Worm (Caenorhabditis elegans) whole organism, young adult: ENCODE data around the gene K10H10.10.

Experiments
- B0261.1 ChIP-seq: sonication (generic microtip); optimal IDR thresholded peaks from 2 replicates; lab custom pipeline; 2016; ENCODE audit warnings: mild to moderate bottlenecking, missing genetic modification characterization, moderate library complexity, missing compliant biosample characterization
- F22D6.2 ChIP-seq: sonication (generic microtip); optimal IDR thresholded peaks from 2 replicates; lab custom pipeline; 2016; ENCODE audit warnings: mild to moderate bottlenecking, missing genetic modification characterization, missing compliant biosample characterization
- F23B12.7 ChIP-seq: sonication (generic microtip); optimal IDR thresholded peaks from 2 replicates; lab custom pipeline; 2017; ENCODE audit warnings: missing genetic modification characterization, mild to moderate bottlenecking, missing compliant biosample characterization, antibody characterized with exemption, moderate library complexity; ENCODE audit not compliant: insufficient read depth
- F49E8.2 ChIP-seq: sonication (generic microtip); optimal IDR thresholded peaks from 3 replicates; lab custom pipeline; 2017; ENCODE audit warnings: missing genetic modification characterization, mild to moderate bottlenecking, missing compliant biosample characterization, antibody characterized with exemption, moderate library complexity; ENCODE audit not compliant: insufficient read depth
- F52B5.7 ChIP-seq: sonication (generic microtip); optimal IDR thresholded peaks from 2 replicates; lab custom pipeline; 2016; ENCODE audit warnings: mild to moderate bottlenecking, missing genetic modification characterization, missing compliant biosample characterization
- F55B11.4 ChIP-seq: sonication (generic microtip); optimal IDR thresholded peaks from 2 replicates; lab custom pipeline; 2016; ENCODE audit warnings: missing compliant biosample characterization, missing genetic modification characterization, borderline replicate concordance; ENCODE audit not compliant: insufficient read depth
- F57C9.4 ChIP-seq: sonication (generic microtip); optimal IDR thresholded peaks from 2 replicates; lab custom pipeline; 2017; ENCODE audit warnings: mild to moderate bottlenecking, missing genetic modification characterization, missing compliant biosample characterization
- K11D2.4 ChIP-seq: fragments of 200-800 bp; sonication (Bioruptor generic); IDR thresholded peaks from 2 replicates; pipeline ENCODE4 v1.3.6; 2022; ENCODE audit warnings: missing genetic modification reagents, missing genetic modification characterization, missing compliant biosample characterization
- Y67H2A.10 ChIP-seq: fragments of 200-800 bp; sonication (Bioruptor generic); conservative IDR thresholded peaks from 2 replicates; pipeline ENCODE4 v1.3.6; 2022; ENCODE audit warnings: missing genetic modification reagents, missing genetic modification characterization, missing compliant biosample characterization
- ama-1 ChIP-seq, 3 experiments: fragments of 150-350 bp in 1 of 3; sonication (generic microtip) in 2 of 3; optimal IDR thresholded peaks; 2 replicates each; lab custom pipeline; 2014 to 2018; ENCODE audit warnings: missing biosample characterization in 2 of 3, missing genetic modification characterization in 2 of 3, missing genetic modification reagents in 2 of 3
- ccch-3 ChIP-seq: fragments of 200-800 bp; sonication (Bioruptor generic); optimal IDR thresholded peaks from 2 replicates; lab custom pipeline; 2018; ENCODE audit warnings: mild to moderate bottlenecking, missing genetic modification characterization, missing compliant biosample characterization
- cebp-1 ChIP-seq, 2 experiments: fragments of 200-800 bp in 1 of 2; sonication (Bioruptor generic) in 1 of 2; sonication (generic microtip) in 1 of 2; IDR thresholded peaks in 1 of 2; optimal IDR thresholded peaks in 1 of 2; 2 replicates each; pipeline versions ENCODE4 v1.3.6 to Lab custom; 2017 to 2022; ENCODE audit warnings: missing compliant biosample characterization in 2 of 2, missing genetic modification characterization in 2 of 2, mild to moderate bottlenecking in 1 of 2, missing genetic modification reagents in 1 of 2, moderate library complexity in 1 of 2
- ceh-40 ChIP-seq: fragments of 200-800 bp; sonication (Bioruptor generic); IDR thresholded peaks from 2 replicates; pipeline ENCODE4 v1.3.6; 2022; ENCODE audit warnings: missing genetic modification characterization, missing compliant biosample characterization
- die-1 ChIP-seq: sonication (generic microtip); optimal IDR thresholded peaks from 2 replicates; lab custom pipeline; 2016; ENCODE audit warnings: missing genotype, mild to moderate bottlenecking, missing genetic modification characterization, missing compliant biosample characterization
- dpl-1 ChIP-seq: fragments of 150-350 bp; optimal IDR thresholded peaks from 2 replicates; lab custom pipeline; 2014; ENCODE audit warnings: missing biosample characterization, missing genetic modification reagents, missing genetic modification characterization
- egl-18 ChIP-seq: fragments of 200-800 bp; sonication (Bioruptor generic); IDR thresholded peaks from 2 replicates; pipeline ENCODE4 v1.3.6; 2022; ENCODE audit warnings: missing genetic modification reagents, missing genetic modification characterization, missing compliant biosample characterization
- egl-44 ChIP-seq: fragments of 200-800 bp; sonication (Bioruptor generic); IDR thresholded peaks from 2 replicates; pipeline ENCODE4 v1.3.6; 2022; ENCODE audit warnings: missing genetic modification reagents, missing genetic modification characterization, missing compliant biosample characterization
- ekl-4 ChIP-seq: fragments of 200-800 bp; sonication (Bioruptor generic); IDR thresholded peaks from 2 replicates; pipeline ENCODE4 v1.3.6; 2022; ENCODE audit warnings: missing genetic modification reagents, missing genetic modification characterization, missing compliant biosample characterization
- fkh-3 ChIP-seq: sonication (generic microtip); optimal IDR thresholded peaks from 2 replicates; lab custom pipeline; 2016; ENCODE audit warnings: mild to moderate bottlenecking, missing genetic modification characterization, missing compliant biosample characterization
- him-1 ChIP-seq: sonication (generic microtip); optimal IDR thresholded peaks from 2 replicates; lab custom pipeline; 2016; ENCODE audit warnings: missing genotype, missing genetic modification reagents, missing genetic modification characterization, missing compliant biosample characterization
- let-526 ChIP-seq: fragments of 200-800 bp; sonication (Bioruptor generic); IDR thresholded peaks from 2 replicates; pipeline ENCODE4 v1.3.6; 2022; ENCODE audit warnings: missing genetic modification reagents, missing genetic modification characterization, missing compliant biosample characterization
- lin-35 ChIP-seq, 3 experiments: fragments of 150-350 bp in 2 of 3; sonication (generic microtip) in 1 of 3; optimal IDR thresholded peaks; 2 replicates each; lab custom pipeline; 2014 to 2018; ENCODE audit warnings: missing biosample characterization in 3 of 3, missing genetic modification characterization in 3 of 3, missing genetic modification reagents in 3 of 3
- madf-10 ChIP-seq: sonication (generic microtip); optimal IDR thresholded peaks from 2 replicates; lab custom pipeline; 2016; ENCODE audit warnings: mild to moderate bottlenecking, missing genetic modification characterization, missing compliant biosample characterization
- madf-8 ChIP-seq: fragments of 200-800 bp; sonication (Bioruptor generic); conservative IDR thresholded peaks from 2 replicates; pipeline ENCODE4 v1.3.6; 2022; ENCODE audit warnings: missing genetic modification reagents, missing genetic modification characterization, missing compliant biosample characterization
- mes-4 ChIP-seq: sonication (generic microtip); optimal IDR thresholded peaks from 2 replicates; lab custom pipeline; 2016; ENCODE audit warnings: missing genotype, missing genetic modification characterization, missing compliant biosample characterization
- mxl-1 ChIP-seq: sonication (generic microtip); optimal IDR thresholded peaks from 2 replicates; lab custom pipeline; 2016; ENCODE audit warnings: missing genetic modification characterization, missing compliant biosample characterization
- nhr-27 ChIP-seq: fragments of 200-800 bp; sonication (Bioruptor generic); optimal IDR thresholded peaks from 2 replicates; lab custom pipeline; 2018; ENCODE audit warnings: mild to moderate bottlenecking, missing genetic modification characterization, moderate library complexity, missing compliant biosample characterization
- snpc-1.1 ChIP-seq: sonication (generic microtip); optimal IDR thresholded peaks from 2 replicates; lab custom pipeline; 2017; ENCODE audit warnings: missing genetic modification characterization, mild to moderate bottlenecking, missing compliant biosample characterization, antibody characterized with exemption, moderate library complexity, missing genotype, missing genetic modification reagents; ENCODE audit not compliant: insufficient read depth
- snpc-3.4 ChIP-seq: sonication (generic microtip); optimal IDR thresholded peaks from 2 replicates; lab custom pipeline; 2017; ENCODE audit warnings: missing genetic modification characterization, mild to moderate bottlenecking, missing compliant biosample characterization, antibody characterized with exemption, moderate library complexity, missing genotype, missing genetic modification reagents
- tbp1 ChIP-seq: fragments of 200-800 bp; sonication (Bioruptor generic); optimal IDR thresholded peaks from 2 replicates; lab custom pipeline; 2018; ENCODE audit warnings: mild to moderate bottlenecking, missing genetic modification characterization, missing compliant biosample characterization
- tbx-9 ChIP-seq: sonication (generic microtip); optimal IDR thresholded peaks from 2 replicates; lab custom pipeline; 2016; ENCODE audit warnings: borderline replicate concordance, missing genetic modification characterization, inconsistent platforms, missing compliant biosample characterization
- tlf-1 ChIP-seq: fragments of 200-800 bp; sonication (Bioruptor generic); optimal IDR thresholded peaks from 2 replicates; lab custom pipeline; 2018; ENCODE audit warnings: mild to moderate bottlenecking, missing genetic modification characterization, missing compliant biosample characterization
- xnd-1 ChIP-seq: sonication (generic microtip); optimal IDR thresholded peaks from 2 replicates; lab custom pipeline; 2016; ENCODE audit warnings: missing genotype, missing genetic modification reagents, missing genetic modification characterization, missing compliant biosample characterization
- zim-3 ChIP-seq: sonication (generic microtip); optimal IDR thresholded peaks from 2 replicates; lab custom pipeline; 2017; ENCODE audit warnings: mild to moderate bottlenecking, missing genetic modification characterization, moderate library complexity, missing compliant biosample characterization
- ztf-25 ChIP-seq: fragments of 200-800 bp; sonication (Bioruptor generic); IDR thresholded peaks from 2 replicates; pipeline ENCODE4 v1.3.6; 2022; ENCODE audit warnings: missing genetic modification reagents, missing genetic modification characterization, missing compliant biosample characterization

K10H10.10 gene

ce11 chrII:14479583-14480245 lies 27.9 kb upstream of the K10H10.10 start, which contains the start of gene C13B4.1 (continued):
- TF ChIP-seq madf-10 (tag; lab: Kevin White, UChicago) = no peak
- TF ChIP-seq tbp1 (GFP tag; lab: Kevin White, UChicago) = peak; percentile 26
- TF ChIP-seq ztf-25 = no peak
- no peak for TF ChIP-seq tbx-9
- TF ChIP-seq snpc-1.1 (tag; lab: Kevin White, UChicago) = no peak
- TF ChIP-seq him-1 = peak; percentile 11
- peak; percentile 39 for TF ChIP-seq madf-8 (GFP tag; lab: Robert Waterston, UW)
- TF ChIP-seq F23B12.7 (tag; lab: Kevin White, UChicago) = peak; percentile 41
- no peak for TF ChIP-seq F52B5.7 (tag; lab: Kevin White, UChicago)
- TF ChIP-seq B0261.1 (tag; lab: Kevin White, UChicago) = no peak
- peak; percentile 36 for TF ChIP-seq snpc-3.4
- peak; percentile 50 for TF ChIP-seq xnd-1 (tag; lab: Kevin White, UChicago)
- TF ChIP-seq lin-35 (GFP tag; optimal IDR thresholded peaks at IDR 0.05; lab: Kevin White, UChicago) = peak in 2 of 3 experiments; percentile 11 to 55

ce11 chrII:14480772-14481171 lies 26.8 kb upstream of the K10H10.10 start:
- no peak for TF ChIP-seq F57C9.4 (tag; lab: Kevin White, UChicago)
- no peak for TF ChIP-seq let-526 (GFP tag; lab: Robert Waterston, UW)
- no peak for TF ChIP-seq nhr-27 (tag; lab: Kevin White, UChicago)
- TF ChIP-seq him-1 = no peak
- no peak for TF ChIP-seq egl-44 (GFP tag; lab: Robert Waterston, UW)
- TF ChIP-seq ekl-4 (GFP tag; lab: Robert Waterston, UW) = no peak
- no peak for TF ChIP-seq mxl-1 (tag; lab: Kevin White, UChicago)
- no peak for TF ChIP-seq dpl-1 (GFP tag; lab: Kevin White, UChicago)
- no peak for TF ChIP-seq fkh-3
- no peak for TF ChIP-seq ztf-25

- TF ChIP-seq ama-1 (optimal IDR thresholded peaks at IDR 0.05; lab: Kevin White, UChicago) = no peak
- TF ChIP-seq ama-1 (GFP tag; optimal IDR thresholded peaks at IDR 0.05; lab: Kevin White, UChicago) = no peak
- no peak for TF ChIP-seq tlf-1 (GFP tag; lab: Kevin White, UChicago)
- TF ChIP-seq cebp-1 (GFP tag; IDR thresholded peaks at IDR 0.05; lab: Robert Waterston, UW) = no peak
- TF ChIP-seq cebp-1 (tag; optimal IDR thresholded peaks at IDR 0.05; lab: Kevin White, UChicago) = no peak
- TF ChIP-seq ccch-3 = no peak
- no peak for TF ChIP-seq K11D2.4 (GFP tag; lab: Robert Waterston, UW)
- no peak for TF ChIP-seq F22D6.2
- no peak for TF ChIP-seq F57C9.4 (tag; lab: Kevin White, UChicago)
- no peak for TF ChIP-seq tbp1 (GFP tag; lab: Kevin White, UChicago)
- TF ChIP-seq die-1 (tag; lab: Kevin White, UChicago) = no peak
- TF ChIP-seq ceh-40 (GFP tag; lab: Robert Waterston, UW) = no peak
- no peak for TF ChIP-seq mes-4
- no peak for TF ChIP-seq egl-18 (GFP tag; lab: Robert Waterston, UW)
- no peak for TF ChIP-seq F49E8.2 (tag; lab: Kevin White, UChicago)
- TF ChIP-seq zim-3 (tag; lab: Kevin White, UChicago) = no peak
- TF ChIP-seq F55B11.4 = no peak
- TF ChIP-seq Y67H2A.10 (GFP tag; lab: Robert Waterston, UW) = no peak
- TF ChIP-seq, all 124 proteins: peak for 0
Measured at ce11 chrII:14483813-14484212, 23.8 kb upstream of the K10H10.10 start.
